Worm (Caenorhabditis elegans): ENCODE measurements around the gene C15C8.4.

DNA sequence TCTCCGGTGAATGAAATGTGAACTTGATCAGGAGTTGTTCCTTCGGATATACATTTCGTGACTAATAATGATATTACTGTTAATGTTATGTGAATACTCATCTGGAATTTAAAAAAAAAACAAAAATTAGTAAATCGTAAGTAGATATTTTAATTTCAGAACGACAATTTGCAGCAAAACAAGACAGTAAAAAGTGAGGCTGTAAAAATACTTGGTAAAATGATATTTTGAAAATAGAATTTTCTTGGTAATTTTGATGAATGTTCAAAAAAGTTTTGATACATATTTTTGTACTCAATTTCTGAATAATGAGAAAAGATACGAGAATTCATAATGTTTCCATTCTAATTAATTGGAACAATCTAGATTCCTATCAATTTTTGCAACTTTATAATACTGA is 12.4 kb upstream of the C15C8.4 start, which contains the start of gene papl-1:
- TF ChIP-seq mdl-1 (tag; optimal IDR thresholded peaks at IDR 0.05) (no peak), nhr-12 (tag; optimal IDR thresholded peaks at IDR 0.05) (no peak), elt-3 (tag; optimal IDR thresholded peaks at IDR 0.05) (no peak), egl-27 (tag; optimal IDR thresholded peaks at IDR 0.05) (no peak), mml-1 (tag; optimal IDR thresholded peaks at IDR 0.05) (no peak), snpc-4 (tag; optimal IDR thresholded peaks at IDR 0.05) (no peak), ztf-11 (tag; optimal IDR thresholded peaks at IDR 0.05) (no peak), nhr-237 (tag; optimal IDR thresholded peaks at IDR 0.05) (no peak), nhr-77 (tag; optimal IDR thresholded peaks at IDR 0.05) (no peak)

All from whole organism, L3 larva.